Worm (Caenorhabditis elegans) whole organism, young adult: Measurements from ENCODE around the gene sdpn-1.

Experiments
- C17E4.6 ChIP-seq: fragments of 200-800 bp; sonication (Bioruptor generic); IDR thresholded peaks from 2 replicates; pipeline ENCODE4 v1.3.6; 2022; ENCODE audit warnings: missing genetic modification reagents, missing genetic modification characterization, missing compliant biosample characterization
- D2030.7 ChIP-seq: fragments of 200-800 bp; sonication (Bioruptor generic); IDR thresholded peaks from 2 replicates; pipeline ENCODE4 v1.3.6; 2022; ENCODE audit warnings: missing genetic modification reagents, missing genetic modification characterization, missing compliant biosample characterization
- F33H1.4 ChIP-seq: fragments of 200-800 bp; sonication (Bioruptor generic); IDR thresholded peaks from 2 replicates; pipeline ENCODE4 v1.3.6; 2022; ENCODE audit warnings: missing genetic modification reagents, missing genetic modification characterization, missing compliant biosample characterization
- F57C9.4 ChIP-seq: sonication (generic microtip); optimal IDR thresholded peaks from 2 replicates; lab custom pipeline; 2017; ENCODE audit warnings: mild to moderate bottlenecking, missing genetic modification characterization, missing compliant biosample characterization
- K11D2.4 ChIP-seq: fragments of 200-800 bp; sonication (Bioruptor generic); IDR thresholded peaks from 2 replicates; pipeline ENCODE4 v1.3.6; 2022; ENCODE audit warnings: missing genetic modification reagents, missing genetic modification characterization, missing compliant biosample characterization
- K12H6.12 ChIP-seq: fragments of 200-800 bp; sonication (Bioruptor generic); optimal IDR thresholded peaks from 2 replicates; lab custom pipeline; 2018; ENCODE audit warnings: mild to moderate bottlenecking, missing genetic modification characterization, missing compliant biosample characterization
- Y53G8AR.9 ChIP-seq: fragments of 200-800 bp; sonication (Bioruptor generic); conservative IDR thresholded peaks from 2 replicates; pipeline ENCODE4 v1.3.6; 2022; ENCODE audit warnings: missing genetic modification reagents, missing genetic modification characterization, missing compliant biosample characterization
- Y67H2A.10 ChIP-seq: fragments of 200-800 bp; sonication (Bioruptor generic); conservative IDR thresholded peaks from 2 replicates; pipeline ENCODE4 v1.3.6; 2022; ENCODE audit warnings: missing genetic modification reagents, missing genetic modification characterization, missing compliant biosample characterization
- ama-1 ChIP-seq, 3 experiments: fragments of 150-350 bp in 1 of 3; sonication (generic microtip) in 2 of 3; optimal IDR thresholded peaks; 2 replicates each; lab custom pipeline; 2014 to 2018; ENCODE audit warnings: missing biosample characterization in 2 of 3, missing genetic modification characterization in 2 of 3, missing genetic modification reagents in 2 of 3
- aptf-3 ChIP-seq: fragments of 200-800 bp; sonication (Bioruptor generic); IDR thresholded peaks from 2 replicates; pipeline ENCODE4 v1.3.6; 2022; ENCODE audit warnings: missing genetic modification characterization, missing compliant biosample characterization
- atf-7 ChIP-seq: sonication (generic microtip); optimal IDR thresholded peaks from 2 replicates; lab custom pipeline; 2017; ENCODE audit warnings: mild to moderate bottlenecking, missing genetic modification characterization, missing compliant biosample characterization
- attf-5 ChIP-seq: fragments of 200-800 bp; sonication (Bioruptor generic); optimal IDR thresholded peaks from 2 replicates; lab custom pipeline; 2018; ENCODE audit warnings: mild to moderate bottlenecking, missing genetic modification characterization, missing compliant biosample characterization
- attf-6 ChIP-seq: fragments of 200-800 bp; sonication (Bioruptor generic); IDR thresholded peaks from 2 replicates; pipeline ENCODE4 v1.3.6; 2022; ENCODE audit warnings: missing genetic modification reagents, missing genetic modification characterization, missing compliant biosample characterization
- bed-1 ChIP-seq: fragments of 200-800 bp; sonication (Bioruptor generic); IDR thresholded peaks from 2 replicates; pipeline ENCODE4 v1.3.6; 2022; ENCODE audit warnings: missing genetic modification reagents, missing genetic modification characterization, missing compliant biosample characterization
- ceh-79 ChIP-seq: sonication (generic microtip); optimal IDR thresholded peaks from 2 replicates; lab custom pipeline; 2017; ENCODE audit warnings: mild to moderate bottlenecking, missing genetic modification characterization, missing compliant biosample characterization
- chd-7 ChIP-seq: sonication (generic microtip); optimal IDR thresholded peaks from 2 replicates; lab custom pipeline; 2016; ENCODE audit warnings: mild to moderate bottlenecking, missing genetic modification characterization, moderate library complexity, missing compliant biosample characterization
- die-1 ChIP-seq: sonication (generic microtip); optimal IDR thresholded peaks from 2 replicates; lab custom pipeline; 2016; ENCODE audit warnings: missing genotype, mild to moderate bottlenecking, missing genetic modification characterization, missing compliant biosample characterization
- dpff-1 ChIP-seq: sonication (generic microtip); optimal IDR thresholded peaks from 2 replicates; lab custom pipeline; 2017; ENCODE audit warnings: mild to moderate bottlenecking, missing genetic modification characterization, missing compliant biosample characterization
- dpl-1 ChIP-seq: fragments of 150-350 bp; optimal IDR thresholded peaks from 2 replicates; lab custom pipeline; 2014; ENCODE audit warnings: missing biosample characterization, missing genetic modification reagents, missing genetic modification characterization
- egrh-3 ChIP-seq: fragments of 200-800 bp; sonication (Bioruptor generic); IDR thresholded peaks from 2 replicates; pipeline ENCODE4 v1.3.6; 2022; ENCODE audit warnings: missing genetic modification reagents, missing genetic modification characterization, missing compliant biosample characterization
- hmg-20 ChIP-seq: fragments of 200-800 bp; sonication (Bioruptor generic); IDR thresholded peaks from 2 replicates; pipeline ENCODE4 v1.3.6; 2022; ENCODE audit warnings: missing genetic modification reagents, missing genetic modification characterization, missing compliant biosample characterization
- hsf-1 ChIP-seq: fragments of 200-800 bp; sonication (Bioruptor generic); IDR thresholded peaks from 2 replicates; pipeline ENCODE4 v1.3.6; 2022; ENCODE audit warnings: missing genetic modification reagents, missing genetic modification characterization, missing compliant biosample characterization
- lin-54 ChIP-seq: fragments of 200-800 bp; sonication (Bioruptor generic); optimal IDR thresholded peaks from 2 replicates; lab custom pipeline; 2018; ENCODE audit warnings: mild to moderate bottlenecking, missing genetic modification characterization, missing compliant biosample characterization
- mel-28 ChIP-seq: sonication (generic microtip); optimal IDR thresholded peaks from 2 replicates; lab custom pipeline; 2016; ENCODE audit warnings: borderline replicate concordance, mild to moderate bottlenecking, missing genetic modification characterization, missing compliant biosample characterization
- nhr-120 ChIP-seq: fragments of 200-800 bp; sonication (Bioruptor generic); IDR thresholded peaks from 2 replicates; pipeline ENCODE4 v1.3.6; 2022; ENCODE audit warnings: missing genetic modification characterization, missing compliant biosample characterization
- nhr-80 ChIP-seq: sonication (generic microtip); optimal IDR thresholded peaks from 2 replicates; lab custom pipeline; 2016; ENCODE audit warnings: missing genetic modification characterization, missing compliant biosample characterization
- nhr-90 ChIP-seq: sonication (generic microtip); optimal IDR thresholded peaks from 2 replicates; lab custom pipeline; 2016; ENCODE audit warnings: missing genotype, mild to moderate bottlenecking, missing genetic modification characterization, missing compliant biosample characterization
- pbrm-1 ChIP-seq: fragments of 200-800 bp; sonication (Bioruptor generic); IDR thresholded peaks from 2 replicates; pipeline ENCODE4 v1.3.6; 2022; ENCODE audit warnings: missing genetic modification reagents, missing genetic modification characterization, missing compliant biosample characterization
- rec-8 ChIP-seq, 2 experiments: sonication (generic microtip); optimal IDR thresholded peaks; 2 replicates each; lab custom pipeline; 2016; ENCODE audit warnings: mild to moderate bottlenecking in 2 of 2, missing genetic modification characterization in 2 of 2, missing genetic modification reagents in 2 of 2, missing genotype in 2 of 2, missing biosample characterization in 1 of 2, missing compliant biosample characterization in 1 of 2, moderate library complexity in 1 of 2
- snpc-1.1 ChIP-seq: sonication (generic microtip); optimal IDR thresholded peaks from 2 replicates; lab custom pipeline; 2017; ENCODE audit warnings: missing genetic modification characterization, mild to moderate bottlenecking, missing compliant biosample characterization, antibody characterized with exemption, moderate library complexity, missing genotype, missing genetic modification reagents; ENCODE audit not compliant: insufficient read depth
- somi-1 ChIP-seq: fragments of 200-800 bp; sonication (Bioruptor generic); optimal IDR thresholded peaks from 2 replicates; lab custom pipeline; 2018; ENCODE audit warnings: mild to moderate bottlenecking, missing genetic modification characterization, missing compliant biosample characterization
- unc-62 ChIP-seq: fragments of 150-350 bp; optimal IDR thresholded peaks from 2 replicates; lab custom pipeline; 2014; ENCODE audit warnings: missing biosample characterization, missing genetic modification reagents, missing genetic modification characterization
- zim-3 ChIP-seq: sonication (generic microtip); optimal IDR thresholded peaks from 2 replicates; lab custom pipeline; 2017; ENCODE audit warnings: mild to moderate bottlenecking, missing genetic modification characterization, moderate library complexity, missing compliant biosample characterization
- ztf-18 ChIP-seq: sonication (generic microtip); optimal IDR thresholded peaks from 2 replicates; lab custom pipeline; 2016; ENCODE audit warnings: missing genotype, mild to moderate bottlenecking, missing genetic modification characterization, missing compliant biosample characterization
- ztf-28 ChIP-seq: fragments of 200-800 bp; sonication (Bioruptor generic); IDR thresholded peaks from 2 replicates; pipeline ENCODE4 v1.3.6; 2022; ENCODE audit warnings: missing genetic modification reagents, missing genetic modification characterization, missing compliant biosample characterization
- ztf-6 ChIP-seq: fragments of 200-800 bp; sonication (Bioruptor generic); IDR thresholded peaks from 2 replicates; pipeline ENCODE4 v1.3.6; 2022; ENCODE audit warnings: missing genetic modification reagents, missing genetic modification characterization, missing compliant biosample characterization

Gene sdpn-1

DNA sequence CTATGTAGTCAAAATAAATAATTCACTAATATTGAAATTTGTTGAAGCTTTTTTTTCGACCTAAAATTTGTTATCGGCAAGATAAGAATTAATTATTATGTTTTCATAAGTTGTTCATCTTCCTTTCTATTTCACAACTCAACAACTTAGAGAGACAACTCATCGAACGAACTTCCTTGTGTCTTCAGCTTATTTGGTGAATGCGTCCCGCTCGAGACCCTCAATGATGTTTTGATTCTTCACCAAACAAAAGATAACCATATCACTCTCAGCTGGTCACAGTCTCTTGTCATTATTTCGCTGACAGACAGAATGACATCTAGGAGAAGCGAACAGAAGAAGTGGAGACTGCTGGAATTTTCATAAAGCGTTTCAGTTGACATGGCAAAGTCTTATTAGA, 13.3 kb downstream of the sdpn-1 start:
- TF ChIP-seq attf-5: no peak

DNA sequence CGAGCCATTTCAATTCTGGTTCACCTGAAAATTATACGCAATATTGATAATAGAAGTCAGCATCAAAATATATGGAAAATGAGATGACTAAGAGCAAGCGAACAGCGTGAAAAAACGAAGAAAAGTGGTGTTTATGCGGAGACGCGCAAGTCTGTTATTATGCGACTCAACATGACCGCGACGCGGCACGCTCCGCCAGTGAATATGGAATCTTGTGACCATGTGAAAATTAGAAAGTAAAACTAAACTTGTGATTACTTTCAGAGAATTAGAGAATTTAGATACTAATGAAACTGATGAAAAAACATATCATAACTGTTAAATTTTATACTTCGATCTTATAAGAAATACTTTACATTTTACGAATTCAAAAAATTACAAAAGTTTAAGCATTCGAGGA, 16.0 kb downstream of the sdpn-1 start, which contains the start of gene his-71:
TSS of gene his-71 (minus strand) at position 24 of the 400 bp plus-strand sequence.
- TF ChIP-seq F33H1.4: no peak
- TF ChIP-seq aptf-3 (GFP tag; lab: Robert Waterston, UW): no peak
- no peak for TF ChIP-seq dpl-1 (GFP tag; lab: Kevin White, UChicago)
- no peak for TF ChIP-seq mel-28 (tag; lab: Kevin White, UChicago)
- TF ChIP-seq K12H6.12 (tag; lab: Kevin White, UChicago): no peak
- TF ChIP-seq ama-1 (optimal IDR thresholded peaks at IDR 0.05; lab: Kevin White, UChicago): no peak
- no peak for TF ChIP-seq ama-1 (GFP tag; optimal IDR thresholded peaks at IDR 0.05; lab: Kevin White, UChicago)
- TF ChIP-seq rec-8 (tag; optimal IDR thresholded peaks at IDR 0.05; lab: Kevin White, UChicago): no peak
- TF ChIP-seq die-1 (tag; lab: Kevin White, UChicago): no peak
- TF ChIP-seq F57C9.4 (tag; lab: Kevin White, UChicago): no peak
- no peak for TF ChIP-seq ztf-28
- TF ChIP-seq D2030.7 (GFP tag; lab: Robert Waterston, UW): no peak
- TF ChIP-seq zim-3: no peak
- no peak for TF ChIP-seq pbrm-1 (GFP tag; lab: Robert Waterston, UW)
- TF ChIP-seq attf-6 (GFP tag; lab: Robert Waterston, UW): no peak
- TF ChIP-seq atf-7 (tag; lab: Kevin White, UChicago): no peak

DNA sequence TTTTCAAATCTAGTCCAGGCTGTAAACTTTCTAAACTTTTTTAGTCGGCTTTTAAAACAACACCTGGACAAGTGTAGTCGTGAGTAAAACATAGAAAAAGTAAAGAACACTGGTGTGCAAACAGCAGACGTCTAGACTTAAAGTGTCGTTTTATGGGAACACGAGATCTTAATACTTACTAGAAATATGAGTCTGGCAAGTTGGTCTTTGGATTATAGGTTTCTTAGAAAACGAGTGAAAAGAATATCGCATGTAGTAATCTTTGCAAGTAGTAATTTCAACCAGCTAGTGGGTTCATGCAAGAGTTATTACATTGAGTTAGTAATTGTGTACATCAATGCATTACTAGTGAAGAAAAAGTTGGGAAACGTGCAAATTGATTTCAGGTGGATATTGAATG, 20.6 kb downstream of the sdpn-1 start:
- no peak for TF ChIP-seq nhr-80

DNA sequence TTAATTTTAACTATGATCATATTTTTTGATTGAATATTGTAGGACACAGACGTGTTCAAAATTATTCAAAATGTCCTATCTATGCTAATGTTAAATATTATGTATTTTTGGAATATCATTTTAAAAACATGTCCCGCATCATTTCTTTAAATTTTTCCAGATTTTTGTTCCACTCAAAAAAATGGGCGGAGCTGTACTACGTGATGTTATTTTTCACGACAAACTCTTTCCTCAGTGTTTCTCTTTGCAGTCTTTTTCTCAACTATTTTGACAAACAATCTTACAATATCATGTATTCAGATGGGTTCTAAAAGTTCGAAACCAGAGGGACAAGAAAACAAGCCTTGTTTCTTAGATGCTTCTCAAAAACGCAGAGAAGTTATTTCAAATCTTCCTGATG, 21.6 kb downstream of the sdpn-1 start, which contains the start of gene F45E1.5:
TSS of gene F45E1.5 (plus strand) at position 301 of the 400 bp plus-strand sequence.
- TF ChIP-seq die-1 (tag; lab: Kevin White, UChicago) (no peak), K11D2.4 (no peak), ztf-18 (tag; lab: Kevin White, UChicago) (no peak), unc-62 (GFP tag; lab: Kevin White, UChicago) (no peak), lin-54 (GFP tag; lab: Kevin White, UChicago) (no peak), ceh-79 (no peak), hmg-20 (GFP tag; lab: Robert Waterston, UW) (no peak)
- TF ChIP-seq, all 124 proteins: peak for 0

DNA sequence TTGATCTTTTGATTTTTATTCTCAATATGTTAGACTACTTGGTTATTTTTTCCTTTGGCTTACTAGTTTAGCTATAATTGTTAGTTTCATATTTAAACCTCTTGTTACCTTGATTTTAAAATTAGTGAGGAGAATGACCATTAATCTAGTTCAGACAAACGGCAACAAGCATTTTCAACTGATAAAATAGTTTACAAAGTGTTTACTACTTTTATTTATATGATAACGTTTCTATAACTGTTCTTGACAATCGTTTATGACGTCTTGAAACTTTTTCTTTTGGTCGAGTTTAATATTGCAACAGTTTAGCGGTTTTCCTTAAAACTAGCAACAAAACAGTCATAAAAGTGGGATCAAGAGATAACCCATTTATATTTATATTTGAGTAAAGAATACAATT, 22.3 kb downstream of the sdpn-1 start:
- no peak for TF ChIP-seq snpc-1.1 (tag; lab: Kevin White, UChicago)
- no peak for TF ChIP-seq bed-1 (GFP tag; lab: Robert Waterston, UW)
- no peak for TF ChIP-seq Y67H2A.10 (GFP tag; lab: Robert Waterston, UW)
- no peak for TF ChIP-seq C17E4.6 (GFP tag; lab: Robert Waterston, UW)
- no peak for TF ChIP-seq dpff-1 (tag; lab: Kevin White, UChicago)
- TF ChIP-seq nhr-120: no peak
- no peak for TF ChIP-seq chd-7 (tag; lab: Kevin White, UChicago)
- TF ChIP-seq hsf-1: no peak
- TF ChIP-seq ztf-6 (GFP tag; lab: Robert Waterston, UW): no peak
- no peak for TF ChIP-seq somi-1 (GFP tag; lab: Kevin White, UChicago)
- no peak for TF ChIP-seq Y53G8AR.9 (GFP tag; lab: Robert Waterston, UW)
- no peak for TF ChIP-seq F57C9.4 (tag; lab: Kevin White, UChicago)
- no peak for TF ChIP-seq nhr-90
- no peak for TF ChIP-seq egrh-3 (GFP tag; lab: Robert Waterston, UW)
